Fruit fly (Drosophila melanogaster): ENCODE data around the gene CG43312.

CG43312 gene

DNA sequence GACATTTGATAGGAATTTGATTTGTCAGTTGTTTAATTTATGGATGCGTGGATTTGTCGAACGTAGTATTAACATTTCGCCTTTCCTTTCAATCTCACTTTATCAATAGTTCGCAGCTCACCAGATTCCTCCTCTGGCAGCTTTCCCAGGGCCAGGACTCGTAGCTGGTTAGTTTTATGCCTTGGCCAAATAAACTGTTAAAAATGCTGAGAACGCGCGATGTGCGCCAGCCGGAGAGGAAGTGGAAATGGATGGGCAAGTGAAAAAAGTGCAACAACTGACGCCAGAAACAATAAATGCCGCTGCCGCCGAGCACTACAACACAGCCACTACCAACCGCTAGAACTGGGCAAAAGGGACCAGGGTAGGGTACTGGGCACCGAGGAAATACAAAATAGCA, 17.9 kb upstream of the CG43312 start:
- no peak for TF ChIP-seq noc (tag; optimal IDR thresholded peaks at IDR 0.05)

- TF ChIP-seq noc (tag; optimal IDR thresholded peaks at IDR 0.05) = no peak
These were observed 3.8 kb upstream of the CG43312 start for dm6 chr3L:22497594-22497993.

DNA sequence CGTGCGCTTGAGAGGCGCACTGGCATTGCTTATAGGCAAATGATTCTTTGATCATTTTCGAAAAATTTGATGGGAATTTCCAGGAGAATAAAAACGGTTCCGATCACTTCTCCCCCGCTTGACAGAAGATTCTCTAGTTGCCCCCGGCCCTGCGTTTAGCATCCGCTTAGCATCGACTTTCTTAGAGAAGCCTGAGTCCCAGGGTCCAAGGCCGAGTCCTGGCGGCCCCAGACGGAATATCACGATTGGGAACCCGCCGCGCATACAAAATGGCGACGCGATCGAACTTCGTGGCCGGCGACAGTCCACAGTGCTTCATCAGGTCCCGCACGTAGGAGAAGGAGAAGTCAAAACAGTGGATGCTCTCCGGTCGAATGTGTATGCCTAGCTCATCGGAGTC, 2.3 kb downstream of the CG43312 start, which contains the start of gene CG43331:
TSS of gene CG43331 (minus strand) at position 101 of the 400 bp plus-strand sequence.
- TF ChIP-seq noc (tag; optimal IDR thresholded peaks at IDR 0.05) = no peak

- TF ChIP-seq noc (tag; optimal IDR thresholded peaks at IDR 0.05) = no peak
These were observed 2.9 kb downstream of the CG43312 start, which contains the start of gene CG43330 for dm6 chr3L:22504323-22504722. CG43330 (minus strand) TSS chr3L:22504423.

- no peak for TF ChIP-seq noc (tag; optimal IDR thresholded peaks at IDR 0.05)
These were observed 3.7 kb downstream of the CG43312 start, which contains the start of gene CG43329 for dm6 chr3L:22505118-22505517. CG43329 (minus strand) TSS chr3L:22505218.

DNA sequence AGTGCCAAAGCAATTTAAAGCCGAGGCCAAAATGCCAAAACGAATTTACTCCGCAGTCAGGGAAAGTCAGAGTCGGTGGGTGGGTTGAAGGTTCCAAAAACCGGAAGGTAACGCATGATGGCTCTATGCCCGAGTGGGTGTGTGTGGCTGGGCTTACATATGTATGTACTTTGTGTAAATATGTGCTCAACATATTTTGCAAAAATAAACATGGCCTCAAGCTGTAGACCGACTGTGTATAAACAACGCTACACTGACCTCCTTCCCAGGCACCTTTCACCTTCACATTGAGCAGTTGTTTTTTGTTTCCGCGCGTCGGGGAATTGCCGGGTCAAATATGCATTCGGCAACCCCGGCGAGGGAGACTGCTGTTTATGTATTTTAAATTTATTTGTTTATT, 18.6 kb downstream of the CG43312 start:
- no peak for TF ChIP-seq noc (tag; optimal IDR thresholded peaks at IDR 0.05)

- TF ChIP-seq noc (tag; optimal IDR thresholded peaks at IDR 0.05) = no peak
These were observed 46.7 kb downstream of the CG43312 start, which contains the start of gene CG11404 for dm6 chr3L:22548137-22548536. CG11404 (plus strand) TSS chr3L:22548437.

DNA sequence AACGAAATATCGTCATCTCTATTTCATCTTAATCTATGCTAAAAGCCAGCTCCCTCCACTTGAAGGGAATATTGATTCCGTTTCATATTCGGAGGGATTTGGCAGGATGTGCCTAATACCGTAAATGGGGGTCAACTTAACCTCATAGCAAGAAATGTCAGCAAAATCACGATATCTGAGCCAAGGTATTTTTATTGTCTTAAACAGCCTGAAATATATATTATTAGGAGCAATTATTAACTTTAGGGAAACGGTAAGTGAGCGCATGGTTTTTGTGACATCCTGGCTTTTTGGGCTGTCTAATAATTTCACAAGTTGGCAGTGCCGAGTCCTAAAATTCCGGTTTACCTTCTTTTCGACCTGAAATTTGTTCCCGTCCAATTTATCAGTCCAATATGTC, 48.5 kb downstream of the CG43312 start, which contains the start of gene Trxr2:
TSS of gene Trxr2 (plus strand) at position 301 of the 400 bp plus-strand sequence.
- no peak for TF ChIP-seq noc (tag; optimal IDR thresholded peaks at IDR 0.05)
